Fruit fly (Drosophila melanogaster) whole organism, wandering third instar larva: Measurements from ENCODE around the gene GstD3.

ENCODE experiments used
- Abd-B ChIP-seq: fragments of >200 bp; optimal IDR thresholded peaks from 2 replicates; lab custom pipeline; 2017; ENCODE audit warnings: missing biosample characterization, missing genetic modification characterization
- CG32264 ChIP-seq: fragments of 200-800 bp; sonication (Bioruptor generic); optimal IDR thresholded peaks from 2 replicates; lab custom pipeline; 2016; ENCODE audit warnings: missing biosample characterization, missing genetic modification characterization
- CG9705 ChIP-seq: fragments of 200-800 bp; sonication (Bioruptor generic); optimal IDR thresholded peaks from 2 replicates; lab custom pipeline; 2018; ENCODE audit warnings: missing biosample characterization, mild to moderate bottlenecking, missing genetic modification characterization
- CrebA ChIP-seq: fragments of 200-800 bp; sonication (Bioruptor generic); optimal IDR thresholded peaks from 2 replicates; lab custom pipeline; 2016; ENCODE audit warnings: missing biosample characterization, mild to moderate bottlenecking, missing genetic modification characterization, borderline replicate concordance
- Dfd ChIP-seq: fragments of >200 bp; optimal IDR thresholded peaks from 2 replicates; lab custom pipeline; 2017; ENCODE audit warnings: missing biosample characterization, missing genetic modification characterization
- Dif ChIP-seq: fragments of 200-275, 200-300 bp; sonication (Bioruptor generic); optimal IDR thresholded peaks from 2 replicates; lab custom pipeline; 2018; ENCODE audit warnings: missing biosample characterization, missing genetic modification characterization; ENCODE audit not compliant: partially characterized antibody
- GATAd ChIP-seq: sonication (Bioruptor generic); optimal IDR thresholded peaks from 2 replicates; lab custom pipeline; 2016; ENCODE audit warnings: missing biosample characterization, missing genetic modification characterization
- HLH106 ChIP-seq: fragments of 200-800 bp; optimal IDR thresholded peaks from 3 replicates; lab custom pipeline; 2019; ENCODE audit warnings: missing biosample characterization, mild to moderate bottlenecking, missing genetic modification characterization, moderate library complexity
- Hnf4 ChIP-seq: fragments of 200-800 bp; sonication (Bioruptor generic); optimal IDR thresholded peaks from 2 replicates; lab custom pipeline; 2016; ENCODE audit warnings: missing biosample characterization, mild to moderate bottlenecking, missing genetic modification characterization
- Hr78 ChIP-seq: fragments of >200 bp; optimal IDR thresholded peaks from 2 replicates; lab custom pipeline; 2017; ENCODE audit warnings: missing biosample characterization, missing genetic modification characterization
- Hr83 ChIP-seq: fragments of 200-300 bp; sonication (Bioruptor generic); optimal IDR thresholded peaks from 2 replicates; lab custom pipeline; 2016; ENCODE audit warnings: missing biosample characterization, mild to moderate bottlenecking, missing genetic modification characterization, moderate library complexity; ENCODE audit not compliant: poor library complexity, severe bottlenecking
- Jra ChIP-seq: sonication (Bioruptor generic); optimal IDR thresholded peaks from 2 replicates; lab custom pipeline; 2016; ENCODE audit warnings: missing biosample characterization, missing genetic modification characterization
- Mio ChIP-seq: sonication (Bioruptor generic); optimal IDR thresholded peaks from 2 replicates; lab custom pipeline; 2016; ENCODE audit warnings: missing biosample characterization, missing genetic modification characterization
- Myc ChIP-seq: fragments of >200 bp; optimal IDR thresholded peaks from 2 replicates; lab custom pipeline; 2017
- N ChIP-seq: fragments of >200 bp; optimal IDR thresholded peaks from 2 replicates; lab custom pipeline; 2018; ENCODE audit warnings: missing biosample characterization, missing external identifiers, missing genetic modification characterization
- OdsH ChIP-seq: fragments of 200-800 bp; sonication (Bioruptor generic); optimal IDR thresholded peaks from 2 replicates; lab custom pipeline; 2016; ENCODE audit warnings: missing biosample characterization, mild to moderate bottlenecking, missing genetic modification characterization
- Rel ChIP-seq, 2 experiments: fragments of 200-800 bp; sonication (Bioruptor generic) in 1 of 2; optimal IDR thresholded peaks; 2 replicates in 1 of 2; 3 replicates in 1 of 2; lab custom pipeline; 2016 to 2019; ENCODE audit warnings: mild to moderate bottlenecking in 2 of 2, missing biosample characterization in 2 of 2, missing genetic modification characterization in 2 of 2, moderate library complexity in 1 of 2
- Sp1 ChIP-seq: fragments of 200-800 bp; sonication (Bioruptor generic); optimal IDR thresholded peaks from 3 replicates; lab custom pipeline; 2019; ENCODE audit warnings: missing biosample characterization, mild to moderate bottlenecking, missing genetic modification characterization, moderate library complexity
- Vsx2 ChIP-seq: fragments of 200-300, 225-300 bp; sonication (Bioruptor generic); optimal IDR thresholded peaks from 2 replicates; lab custom pipeline; 2018; ENCODE audit warnings: missing biosample characterization, missing genetic modification characterization; ENCODE audit not compliant: partially characterized antibody
- br ChIP-seq: fragments of 200-800 bp; sonication (Bioruptor generic); optimal IDR thresholded peaks from 2 replicates; lab custom pipeline; 2016; ENCODE audit warnings: missing biosample characterization, missing genetic modification characterization
- brk ChIP-seq: fragments of 200-800 bp; sonication (Bioruptor generic); optimal IDR thresholded peaks from 2 replicates; lab custom pipeline; 2016; ENCODE audit warnings: missing biosample characterization, mild to moderate bottlenecking, missing genetic modification characterization
- dl ChIP-seq, 2 experiments: fragments of 175-275, 200-275 bp in 1 of 2; fragments of 200-275 bp in 1 of 2; sonication (Bioruptor generic); optimal IDR thresholded peaks; lab custom pipeline; 2018; ENCODE audit warnings: mild to moderate bottlenecking in 2 of 2, missing biosample characterization in 2 of 2, missing genetic modification characterization in 2 of 2, moderate library complexity in 2 of 2; ENCODE audit not compliant: partially characterized antibody in 2 of 2, insufficient read depth in 1 of 2
- dmrt93B ChIP-seq: fragments of 200-800 bp; sonication (Bioruptor generic); optimal IDR thresholded peaks from 2 replicates; lab custom pipeline; 2018; ENCODE audit warnings: missing biosample characterization, mild to moderate bottlenecking, missing genetic modification characterization
- dsf ChIP-seq: sonication (Bioruptor generic); optimal IDR thresholded peaks from 2 replicates; lab custom pipeline; 2016; ENCODE audit warnings: missing biosample characterization, missing genetic modification characterization, borderline replicate concordance
- ey ChIP-seq: fragments of 200-800 bp; sonication (Bioruptor generic); optimal IDR thresholded peaks from 2 replicates; lab custom pipeline; 2016; ENCODE audit warnings: missing biosample characterization, missing genetic modification characterization
- foxo ChIP-seq, 2 experiments: fragments of 200-800 bp; sonication (Bioruptor generic); optimal IDR thresholded peaks; 2 replicates in 1 of 2; 3 replicates in 1 of 2; lab custom pipeline; 2016 to 2017; ENCODE audit warnings: missing biosample characterization in 2 of 2, missing genetic modification characterization in 2 of 2
- fru ChIP-seq: fragments of 200-800 bp; sonication (Bioruptor generic); optimal IDR thresholded peaks from 3 replicates; lab custom pipeline; 2016; ENCODE audit warnings: missing biosample characterization, mild to moderate bottlenecking, missing genetic modification characterization
- h ChIP-seq: fragments of 200-800 bp; sonication (Bioruptor generic); optimal IDR thresholded peaks from 3 replicates; lab custom pipeline; 2016; ENCODE audit warnings: missing biosample characterization, mild to moderate bottlenecking, missing genetic modification characterization
- jim ChIP-seq: fragments of 175-275, 200-325 bp; sonication (Bioruptor generic); optimal IDR thresholded peaks from 2 replicates; lab custom pipeline; 2016; ENCODE audit warnings: missing biosample characterization, mild to moderate bottlenecking, missing genetic modification characterization
- lola ChIP-seq: fragments of >200 bp; optimal IDR thresholded peaks from 2 replicates; lab custom pipeline; 2017; ENCODE audit warnings: missing biosample characterization, missing genetic modification characterization
- pan ChIP-seq: fragments of >200 bp; optimal IDR thresholded peaks from 2 replicates; lab custom pipeline; 2017
- psq ChIP-seq: fragments of 200-800 bp; sonication (Bioruptor generic); optimal IDR thresholded peaks from 3 replicates; lab custom pipeline; 2017; ENCODE audit warnings: missing biosample characterization, mild to moderate bottlenecking, missing genetic modification characterization, moderate library complexity
- rgr ChIP-seq: fragments of 200-800 bp; sonication (Bioruptor generic); optimal IDR thresholded peaks from 3 replicates; lab custom pipeline; 2016; ENCODE audit warnings: missing biosample characterization, mild to moderate bottlenecking, missing genetic modification characterization
- sage ChIP-seq: fragments of 200-800 bp; sonication (Bioruptor generic); optimal IDR thresholded peaks from 2 replicates; lab custom pipeline; 2016; ENCODE audit warnings: missing biosample characterization, mild to moderate bottlenecking, missing genetic modification characterization
- sv ChIP-seq: fragments of 200-800 bp; sonication (Bioruptor generic); optimal IDR thresholded peaks from 3 replicates; lab custom pipeline; 2016; ENCODE audit warnings: missing biosample characterization, missing genetic modification characterization
- tai ChIP-seq: sonication (Bioruptor generic); optimal IDR thresholded peaks from 2 replicates; lab custom pipeline; 2016; ENCODE audit warnings: missing biosample characterization, missing genetic modification characterization
- usp ChIP-seq: fragments of >200 bp; optimal IDR thresholded peaks from 2 replicates; lab custom pipeline; 2017; ENCODE audit warnings: missing biosample characterization, missing genetic modification characterization
- woc ChIP-seq: sonication (Bioruptor generic); optimal IDR thresholded peaks from 2 replicates; lab custom pipeline; 2016; ENCODE audit warnings: missing biosample characterization, mild to moderate bottlenecking, missing genetic modification characterization

The GstD3 gene

DNA sequence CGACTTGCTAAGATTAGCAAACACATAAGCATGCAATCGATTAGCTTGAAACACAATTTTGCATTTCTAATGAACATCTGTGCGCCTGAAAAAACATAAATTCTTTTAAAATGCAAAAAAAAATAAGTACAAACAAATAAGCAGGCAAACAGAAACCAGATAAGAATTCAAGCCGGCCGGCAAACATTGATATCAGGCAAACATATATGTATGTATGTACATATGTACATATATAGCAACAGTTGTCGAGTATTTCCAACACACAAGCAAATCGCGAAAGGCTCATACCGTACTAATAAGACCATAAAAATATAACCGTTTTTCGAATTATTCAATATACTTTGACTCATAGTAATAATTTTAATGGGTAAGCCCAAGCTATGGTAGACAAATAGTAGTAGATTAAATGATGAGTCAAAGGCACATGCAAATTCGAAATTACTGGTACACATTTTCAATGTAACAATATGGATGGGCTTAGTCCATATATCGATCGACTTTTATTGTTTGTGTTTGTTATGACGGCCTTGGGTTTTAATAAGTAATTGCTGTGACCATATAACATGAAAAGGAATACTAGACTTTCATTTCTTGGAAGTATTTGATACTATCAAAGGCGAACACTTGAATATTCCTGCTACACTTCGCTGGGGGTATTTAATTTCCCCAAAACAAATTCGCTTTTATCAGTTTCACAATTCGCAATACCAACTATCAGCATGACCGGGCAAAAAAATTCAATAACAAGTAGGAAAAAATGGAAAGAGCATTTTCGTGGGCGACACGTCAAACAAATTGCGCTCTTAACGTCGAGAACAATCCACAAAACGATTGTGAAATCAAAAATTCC lies 2.9 kb upstream of the GstD3 start:
- TF ChIP-seq brk (no peak), HLH106 (no peak), ey (no peak), foxo (GFP tag; optimal IDR thresholded peaks at IDR 0.05; lab: Kevin White, UChicago) (no peak), fru (GFP tag; lab: Kevin White, UChicago) (peak; percentile 6), Hr83 (no peak), N (GFP tag; lab: Kevin White, UChicago) (no peak), Sp1 (GFP tag; lab: Kevin White, UChicago) (no peak), CG32264 (peak; percentile 25), dmrt93B (no peak), woc (GFP tag; lab: Kevin White, UChicago) (peak; percentile 27), Abd-B (GFP tag; lab: Kevin White, UChicago) (no peak), CG9705 (GFP tag; lab: Kevin White, UChicago) (peak; percentile 39), Mio (GFP tag; lab: Kevin White, UChicago) (no peak), CrebA (peak; percentile 1), sage (GFP tag; lab: Kevin White, UChicago) (no peak)

DNA sequence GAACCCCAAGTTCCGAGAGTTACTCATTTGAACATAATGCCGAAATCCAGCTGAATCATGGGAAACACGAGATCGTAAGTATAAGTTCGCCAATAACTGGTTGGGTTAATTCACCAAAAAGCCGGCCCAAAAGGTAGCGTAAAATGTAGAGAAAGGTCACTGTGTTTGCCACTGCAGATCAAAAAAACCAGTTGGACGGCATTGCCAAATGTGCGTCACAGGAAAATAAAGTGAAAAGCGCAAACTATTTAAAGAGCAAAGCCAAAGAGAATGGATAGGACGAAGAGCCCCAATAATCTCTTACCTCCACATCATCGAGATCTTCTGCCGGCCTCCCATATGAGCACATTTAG lies 2.2 kb upstream of the GstD3 start:
- TF ChIP-seq Abd-B (GFP tag; lab: Kevin White, UChicago) = no peak
- no peak for TF ChIP-seq h
- no peak for TF ChIP-seq sv (GFP tag; lab: Kevin White, UChicago)
- TF ChIP-seq Hr78 = no peak
- TF ChIP-seq Dif (GFP tag; lab: Kevin White, UChicago) = peak; percentile 63
- no peak for TF ChIP-seq CG9705 (GFP tag; lab: Kevin White, UChicago)
- no peak for TF ChIP-seq Sp1 (GFP tag; lab: Kevin White, UChicago)
- no peak for TF ChIP-seq psq (GFP tag; lab: Kevin White, UChicago)
- no peak for TF ChIP-seq usp (GFP tag; lab: Kevin White, UChicago)
- no peak for TF ChIP-seq Dfd (GFP tag; lab: Kevin White, UChicago)
- TF ChIP-seq sage (GFP tag; lab: Kevin White, UChicago) = no peak
- TF ChIP-seq Mio (GFP tag; lab: Kevin White, UChicago) = no peak
- peak; percentile 49 for TF ChIP-seq Vsx2
- peak; percentile 55 for TF ChIP-seq CrebA
- TF ChIP-seq foxo (GFP tag; optimal IDR thresholded peaks at IDR 0.05; lab: Kevin White, UChicago) = no peak
- TF ChIP-seq dl (GFP tag; optimal IDR thresholded peaks at IDR 0.05; lab: Kevin White, UChicago; ENCODE audit: insufficient read depth in 1 of 2, partially characterized antibody in 2 of 2) = peak in 1 of 2 experiments; percentile 49
- no peak for TF ChIP-seq CG32264
- TF ChIP-seq woc (GFP tag; lab: Kevin White, UChicago) = peak; percentile 44
- TF ChIP-seq dmrt93B = no peak
- no peak for TF ChIP-seq fru (GFP tag; lab: Kevin White, UChicago)
- no peak for TF ChIP-seq brk
- no peak for TF ChIP-seq Myc (lab: Kevin White, UChicago)
- TF ChIP-seq dsf (GFP tag; lab: Kevin White, UChicago) = no peak
- TF ChIP-seq GATAd (GFP tag; lab: Kevin White, UChicago) = no peak
- TF ChIP-seq pan (lab: Kevin White, UChicago) = no peak
- no peak for TF ChIP-seq tai (GFP tag; lab: Kevin White, UChicago)
- TF ChIP-seq HLH106 = no peak
- TF ChIP-seq Jra = no peak
- no peak for TF ChIP-seq br (GFP tag; lab: Kevin White, UChicago)
- no peak for TF ChIP-seq jim (GFP tag; lab: Kevin White, UChicago)
- TF ChIP-seq ey = no peak
- TF ChIP-seq OdsH (GFP tag; lab: Kevin White, UChicago) = no peak
- TF ChIP-seq N (GFP tag; lab: Kevin White, UChicago) = no peak
- TF ChIP-seq Hnf4 = no peak
- TF ChIP-seq rgr (GFP tag; lab: Kevin White, UChicago) = no peak
- TF ChIP-seq Hr83 = no peak
- TF ChIP-seq lola (GFP tag; lab: Kevin White, UChicago) = no peak
- peak; percentile 20 for TF ChIP-seq Rel (GFP tag; optimal IDR thresholded peaks at IDR 0.05; lab: Kevin White, UChicago)
- no peak for TF ChIP-seq Rel (tag; optimal IDR thresholded peaks at IDR 0.05; lab: Kevin White, UChicago)
- TF ChIP-seq, all 38 proteins: peak for 6
